Fruit fly (Drosophila melanogaster): Measurements from ENCODE around the gene Dok.

dm6 chrX:7305753-7306338 is 18.2 kb upstream of the Dok start:
- TF ChIP-seq CG7101 (tag; optimal IDR thresholded peaks at IDR 0.05), result no peak
- TF ChIP-seq CG12768 (GFP tag; optimal IDR thresholded peaks at IDR 0.05), result no peak
- peak; percentile 51 for TF ChIP-seq cic (GFP tag; optimal IDR thresholded peaks at IDR 0.05)
- no peak for TF ChIP-seq kay (GFP tag; ENCODE audit: borderline replicate concordance)
- TF ChIP-seq CG7045 (GFP tag; optimal IDR thresholded peaks at IDR 0.05), result no peak
- TF ChIP-seq Mnt (GFP tag; optimal IDR thresholded peaks at IDR 0.05), result peak; percentile 29
